Worm (Caenorhabditis elegans) whole organism, dauer: ENCODE results near the gene R13A1.10.

Experiments used
- unc-62 ChIP-seq: sonication (generic microtip); optimal IDR thresholded peaks from 2 replicates; lab custom pipeline; 2017; ENCODE audit warnings: missing biosample characterization, missing genetic modification reagents, missing genetic modification characterization

The R13A1.10 gene

DNA sequence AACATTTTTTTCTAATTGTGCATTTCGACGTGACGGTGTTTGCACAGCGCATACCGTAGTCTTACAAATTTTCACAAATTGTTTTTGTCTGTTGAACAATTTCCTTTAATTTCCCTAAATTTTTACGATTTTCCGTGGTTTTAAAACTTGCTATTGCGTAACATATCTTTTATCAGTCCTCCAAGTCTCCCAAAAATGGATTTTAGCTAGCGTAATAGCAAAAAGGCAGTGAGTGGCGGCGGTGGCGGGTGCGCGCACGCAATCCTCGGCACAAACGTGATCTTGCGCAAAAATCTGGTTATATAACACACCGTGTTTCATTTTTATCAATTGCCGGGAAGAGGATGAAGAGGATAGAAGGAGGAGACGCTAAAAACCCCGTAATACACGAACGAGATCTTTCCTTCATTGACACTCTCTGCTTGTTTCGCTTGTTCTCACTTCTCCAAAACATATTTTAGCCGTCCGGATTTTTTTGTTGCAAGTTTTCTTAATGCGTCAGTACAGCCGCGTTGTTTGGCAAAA lies 9.3 kb upstream of the R13A1.10 start:
- TF ChIP-seq unc-62 (GFP tag; lab: Kevin White, UChicago): no peak

DNA sequence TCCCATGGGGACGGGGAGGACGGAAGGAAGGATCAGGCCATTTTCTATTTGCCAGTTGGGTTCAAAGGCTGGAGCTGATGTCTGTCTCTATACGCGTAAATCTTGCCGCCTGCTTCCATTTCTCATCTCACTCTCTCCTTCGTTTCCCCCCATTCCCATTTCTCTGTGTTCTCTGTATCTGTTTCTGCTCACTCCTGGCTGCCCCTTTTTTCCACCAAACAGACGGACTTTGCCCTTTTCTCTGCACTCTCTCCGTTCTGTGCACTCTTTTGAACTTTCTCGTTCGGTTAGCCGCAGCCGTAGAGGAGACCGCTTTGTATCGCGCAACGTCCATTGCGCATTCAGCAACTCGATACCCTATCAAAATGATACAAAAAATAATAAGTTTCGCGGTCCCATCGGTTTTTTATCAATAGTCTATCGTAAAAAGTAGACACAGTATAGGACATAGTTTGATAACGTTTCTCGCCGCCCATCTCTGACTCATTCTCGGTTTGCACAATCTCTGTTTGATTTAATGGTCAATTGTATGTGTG lies 8.5 kb upstream of the R13A1.10 start:
- TF ChIP-seq unc-62 (GFP tag; lab: Kevin White, UChicago): no peak

DNA sequence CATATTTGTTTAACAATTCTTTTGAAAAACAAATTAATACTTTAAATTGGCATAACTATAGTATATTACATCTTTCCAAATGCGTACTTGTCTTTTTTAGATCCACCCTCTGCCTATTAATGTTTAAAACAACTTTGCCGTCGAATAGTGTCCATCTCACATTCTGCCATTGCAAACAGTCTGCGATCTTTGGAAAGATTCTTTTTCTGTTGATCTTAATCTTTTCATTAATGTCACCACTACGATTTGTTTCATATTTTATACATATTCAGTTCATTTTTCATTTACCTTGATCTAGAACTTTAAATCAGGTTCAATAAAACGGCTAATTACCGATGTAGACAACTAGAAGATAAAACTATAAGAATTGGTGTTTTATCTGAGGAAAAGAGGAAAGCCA lies 7.7 kb upstream of the R13A1.10 start:
- no peak for TF ChIP-seq unc-62 (GFP tag; lab: Kevin White, UChicago)

DNA sequence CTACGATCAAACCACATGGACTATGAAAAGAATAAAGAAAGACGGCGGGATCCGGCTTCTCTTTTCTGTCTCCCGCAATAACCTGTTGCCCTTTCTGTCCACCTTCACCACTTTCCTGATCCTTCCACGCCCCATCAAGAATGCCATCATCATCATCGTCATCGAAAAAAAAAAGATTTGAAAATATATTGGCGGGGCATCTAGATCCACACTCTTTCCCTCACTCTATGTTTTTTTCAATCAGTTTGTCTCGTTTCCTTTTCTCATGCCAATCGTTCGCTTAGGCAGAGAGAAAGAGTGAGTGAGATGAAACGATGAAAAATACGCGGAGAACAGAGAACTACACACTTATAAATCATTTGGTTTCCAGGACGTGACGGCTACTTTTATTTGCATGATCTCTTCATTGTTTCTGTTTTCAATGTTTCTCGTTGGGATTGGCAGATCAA lies 6.6 kb upstream of the R13A1.10 start:
- no peak for TF ChIP-seq unc-62 (GFP tag; lab: Kevin White, UChicago)

DNA sequence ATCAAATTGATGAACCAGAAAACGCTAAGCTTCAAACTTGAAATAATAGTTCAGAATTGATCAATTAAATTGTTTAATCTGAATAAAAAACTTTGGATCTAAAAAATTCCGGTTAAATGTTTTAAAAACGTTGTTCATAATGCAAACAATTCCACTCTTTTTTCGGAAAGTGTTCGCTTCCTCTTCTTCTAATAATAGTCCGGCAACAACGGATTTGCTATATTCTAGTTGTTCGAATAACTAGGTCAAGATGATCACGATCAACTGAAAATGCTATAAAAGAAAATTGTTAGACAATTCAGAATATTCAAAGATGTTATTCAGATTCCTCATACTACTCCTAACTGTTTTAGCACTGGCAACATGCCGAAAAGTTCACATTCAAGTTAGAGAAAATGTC lies 4.0 kb upstream of the R13A1.10 start, which contains the start of gene D2024.4:
TSS of gene D2024.4 (plus strand) at position 301 of the 400 bp plus-strand sequence.
- TF ChIP-seq unc-62 (GFP tag; lab: Kevin White, UChicago): no peak

DNA sequence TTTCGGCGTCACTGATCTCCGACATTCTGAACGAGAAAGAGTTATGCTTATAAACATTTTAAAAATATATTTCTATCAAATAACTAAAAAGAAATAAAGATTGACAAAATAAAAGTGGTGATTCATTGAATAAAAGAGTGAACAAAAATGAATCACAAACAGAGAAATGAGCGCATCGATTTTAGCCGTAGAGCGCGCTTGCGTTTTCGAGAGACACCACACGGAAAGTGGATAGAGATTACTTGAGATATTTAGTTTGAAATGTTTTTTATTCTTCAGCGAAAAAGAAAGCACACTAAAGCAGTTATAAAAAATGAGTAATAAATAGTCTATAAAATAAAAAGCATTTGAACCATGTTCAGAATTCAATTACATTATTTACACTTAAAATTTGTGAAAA lies 3.2 kb upstream of the R13A1.10 start, which contains the start of gene cap-1:
TSS of gene cap-1 (minus strand) at position 26 of the 400 bp plus-strand sequence.
- TF ChIP-seq unc-62 (GFP tag; lab: Kevin White, UChicago): no peak

DNA sequence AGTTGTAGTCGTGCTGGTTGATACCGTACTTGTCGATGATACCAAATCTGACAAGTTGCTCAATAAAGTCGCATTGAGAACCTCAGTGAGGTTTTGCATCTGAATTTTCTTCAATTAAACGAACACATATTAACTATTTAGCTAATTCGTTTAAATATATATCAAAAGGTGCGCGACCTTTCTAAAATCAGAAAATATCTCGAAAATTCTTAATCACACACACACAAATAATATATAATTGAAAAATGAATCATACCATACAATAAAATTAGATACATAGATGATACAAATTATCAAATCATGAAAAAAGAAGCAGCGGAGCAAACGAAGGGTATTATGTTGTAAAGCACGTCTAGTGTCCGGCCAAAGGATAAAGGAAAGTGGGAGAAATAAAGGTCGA lies 1.2 kb upstream of the R13A1.10 start, which contains the start of gene D2024.5:
TSS of gene D2024.5 (minus strand) at position 101 of the 400 bp plus-strand sequence.
- no peak for TF ChIP-seq unc-62 (GFP tag; lab: Kevin White, UChicago)

DNA sequence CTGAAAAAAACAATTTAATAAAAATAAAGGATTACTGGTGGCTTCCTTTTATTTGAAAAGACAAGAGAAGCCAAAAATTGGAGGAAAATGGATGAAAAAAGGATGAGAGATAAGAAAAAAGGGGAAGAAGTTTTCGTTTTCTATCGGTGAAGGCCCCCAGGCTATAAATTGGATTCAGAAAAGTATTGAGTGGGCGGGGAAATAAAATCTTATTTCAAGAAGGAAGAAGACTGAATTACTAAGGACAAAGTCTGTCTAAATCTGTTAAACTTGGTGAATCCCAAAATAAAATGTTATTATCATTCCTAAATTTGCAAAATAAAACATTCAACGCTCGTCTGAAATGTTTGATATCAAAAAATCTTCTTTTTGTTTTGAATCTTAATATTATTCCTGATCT lies 4.9 kb downstream of the R13A1.10 start:
- TF ChIP-seq unc-62 (GFP tag; lab: Kevin White, UChicago): no peak

DNA sequence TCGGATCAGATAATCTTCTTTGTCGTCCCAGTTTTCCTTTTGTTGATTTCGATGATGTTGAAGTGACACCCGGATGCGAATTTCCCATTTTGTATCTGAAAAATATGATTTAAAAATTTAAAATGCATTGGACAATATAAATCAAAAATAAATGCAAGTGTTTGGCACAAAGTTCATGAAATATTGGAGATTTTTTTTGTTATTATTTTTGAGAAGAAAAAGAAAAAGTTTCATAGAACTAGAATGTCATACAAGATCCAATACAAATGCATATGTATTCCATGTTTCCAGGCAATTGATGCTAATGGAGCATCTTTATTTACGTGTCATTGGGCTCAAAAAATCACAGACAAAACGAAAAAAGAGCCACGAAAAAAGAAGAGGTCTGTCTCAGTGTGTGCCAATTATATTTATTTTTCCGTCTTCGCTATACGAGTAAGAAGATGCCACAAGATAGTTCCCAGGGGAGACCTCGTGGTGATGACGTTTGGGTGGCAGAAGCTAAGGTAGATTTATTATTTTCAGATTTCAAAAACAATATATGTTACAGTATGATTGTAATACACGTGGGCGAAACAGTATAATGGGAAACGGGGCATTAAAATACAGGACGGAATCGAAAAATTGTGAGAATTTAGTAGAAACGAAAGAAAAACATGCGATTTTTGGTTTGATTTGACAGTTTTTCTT lies 7.4 kb downstream of the R13A1.10 start, which contains the start of the genes glb-23 and R13A1.1:
TSS of gene glb-23 (minus strand) at position 101 of the 690 bp plus-strand sequence.
TSS of gene R13A1.1 (plus strand) at position 640 of the 690 bp plus-strand sequence.
- no peak for TF ChIP-seq unc-62 (GFP tag; lab: Kevin White, UChicago)

DNA sequence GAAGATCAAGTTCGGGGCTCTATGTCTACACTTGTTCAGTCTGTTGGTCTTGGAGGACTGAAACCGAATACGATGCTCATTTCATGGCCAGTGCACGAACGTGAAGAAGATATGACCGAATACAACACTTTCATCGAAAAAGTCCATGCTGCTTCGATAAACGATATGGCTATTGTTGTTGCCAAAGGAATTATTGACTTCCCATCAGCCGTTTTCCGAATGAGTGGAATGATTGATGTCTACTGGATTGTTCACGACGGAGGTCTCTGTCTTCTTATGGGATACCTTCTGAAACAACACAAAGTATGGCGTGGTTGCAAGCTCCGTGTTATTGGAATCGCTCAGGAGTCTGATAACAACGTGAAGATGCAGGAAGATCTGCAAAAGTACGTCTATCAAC lies 10.8 kb downstream of the R13A1.10 start:
- no peak for TF ChIP-seq unc-62 (GFP tag; lab: Kevin White, UChicago)

DNA sequence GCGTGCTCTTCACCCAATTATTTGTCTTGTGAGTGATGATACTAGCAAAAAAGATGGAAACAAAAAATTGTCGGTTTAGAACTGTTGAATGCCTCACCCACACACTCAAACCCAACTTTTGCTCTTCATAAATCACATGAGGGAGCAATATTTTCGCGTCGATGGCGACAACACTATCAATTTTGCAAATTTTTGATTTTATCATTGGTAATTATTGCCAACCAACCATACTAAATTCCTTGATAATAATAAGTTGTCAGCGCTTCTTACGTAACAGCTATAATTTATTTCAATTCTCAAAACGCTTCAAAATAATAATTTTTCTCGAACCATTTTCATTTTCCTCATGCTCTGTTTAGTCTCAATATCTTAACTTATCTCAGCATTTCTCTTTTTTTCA lies 14.2 kb downstream of the R13A1.10 start:
- TF ChIP-seq unc-62 (GFP tag; lab: Kevin White, UChicago): no peak

DNA sequence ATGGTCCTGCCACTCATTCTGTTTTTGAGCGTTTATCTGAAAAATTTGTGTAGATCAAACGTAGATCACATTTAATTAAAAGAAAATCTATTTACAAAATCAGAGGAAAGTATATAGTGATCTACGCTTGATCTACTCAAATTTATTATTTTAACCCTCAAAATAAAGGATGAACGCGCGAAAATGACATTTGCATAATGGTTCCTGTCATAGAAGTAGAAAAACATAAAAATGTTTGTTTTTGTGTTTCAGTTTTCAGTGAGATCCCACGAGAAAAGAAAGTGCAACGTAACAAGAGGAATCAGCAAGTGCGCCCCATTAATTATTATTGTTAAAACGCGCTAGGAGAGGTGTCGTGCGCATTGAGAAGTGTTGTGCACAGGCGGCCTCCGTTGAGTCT lies 15.7 kb downstream of the R13A1.10 start:
- TF ChIP-seq unc-62 (GFP tag; lab: Kevin White, UChicago): no peak

DNA sequence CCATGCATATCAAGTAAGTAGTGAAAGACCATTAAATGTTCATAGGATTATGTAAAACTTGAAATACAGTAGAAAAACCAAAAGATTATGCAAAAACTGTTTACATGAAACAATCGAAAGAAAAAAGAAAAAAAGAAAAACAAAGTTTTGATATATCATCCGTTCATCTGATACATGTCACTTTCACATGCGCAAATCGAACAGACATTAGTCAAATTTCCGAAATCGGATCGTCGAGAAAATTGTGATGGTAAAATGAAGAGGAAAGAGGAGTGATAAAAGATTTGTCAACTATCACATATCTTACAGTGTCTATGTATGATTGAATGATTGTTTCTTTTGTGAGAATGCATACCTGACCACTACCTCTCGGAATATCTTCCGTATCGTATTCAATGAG lies 18.0 kb downstream of the R13A1.10 start:
- no peak for TF ChIP-seq unc-62 (GFP tag; lab: Kevin White, UChicago)

DNA sequence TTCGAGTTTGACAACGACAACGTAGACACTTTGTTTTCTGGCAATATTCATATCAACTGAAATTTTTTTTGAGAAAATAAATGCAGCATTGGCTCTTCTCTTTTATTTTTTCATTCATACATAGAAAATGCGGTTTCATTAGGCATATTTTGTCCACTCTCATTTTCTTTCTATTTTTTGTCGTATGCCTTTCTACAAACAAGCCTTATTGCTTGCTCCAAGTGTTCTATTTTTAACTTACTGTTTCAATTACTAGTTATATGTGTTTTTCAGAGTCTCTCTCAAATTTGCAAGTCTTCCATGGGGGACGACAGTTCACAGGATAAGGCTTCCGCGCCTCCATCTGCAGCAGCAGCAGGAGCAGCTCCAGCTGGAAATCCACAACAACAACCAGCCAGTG lies 21.0 kb downstream of the R13A1.10 start, which contains the start of gene kcc-1:
TSS of gene kcc-1 (plus strand) at position 301 of the 400 bp plus-strand sequence.
- no peak for TF ChIP-seq unc-62 (GFP tag; lab: Kevin White, UChicago)

DNA sequence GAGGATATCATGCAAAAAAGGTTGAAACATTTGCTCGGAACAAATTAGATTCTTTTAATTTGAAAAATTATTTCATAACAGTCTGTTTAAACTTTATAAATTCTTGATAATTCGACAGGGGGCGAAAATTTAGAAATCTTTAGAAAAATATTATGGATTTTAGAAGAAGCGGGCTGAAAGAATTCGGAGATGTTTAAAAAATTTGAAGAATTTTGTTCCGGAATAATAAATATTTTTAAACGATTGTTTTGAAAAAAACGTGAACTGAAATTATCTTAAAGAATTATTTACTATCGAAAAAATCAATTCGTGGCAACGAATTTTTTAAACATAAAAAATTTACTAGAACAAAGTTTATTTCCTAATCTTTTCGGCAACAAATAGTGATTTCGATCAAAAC lies 23.3 kb downstream of the R13A1.10 start, which contains the start of gene R13A1.3:
TSS of gene R13A1.3 (plus strand) at position 301 of the 400 bp plus-strand sequence.
- no peak for TF ChIP-seq unc-62 (GFP tag; lab: Kevin White, UChicago)

DNA sequence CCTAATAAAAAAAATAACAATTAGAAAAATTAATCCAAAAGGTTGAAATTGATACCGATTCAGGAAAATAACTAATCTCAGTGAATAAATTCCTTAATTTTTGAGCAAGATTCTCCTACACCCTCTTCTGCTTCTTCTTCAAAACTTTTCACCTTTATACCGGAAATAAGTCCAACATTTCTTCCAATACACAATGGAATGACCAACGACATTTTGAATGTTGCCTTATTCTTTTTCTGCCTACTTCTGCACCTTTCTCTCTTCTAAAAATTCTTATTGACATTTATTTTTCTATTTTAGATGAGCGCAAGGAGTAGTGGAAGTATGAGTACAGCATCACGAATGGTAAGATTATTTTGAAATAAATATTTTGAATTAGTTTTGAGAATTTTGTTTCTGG lies 30.1 kb downstream of the R13A1.10 start, which contains the start of gene unc-8:
TSS of gene unc-8 (plus strand) at position 301 of the 400 bp plus-strand sequence.
- no peak for TF ChIP-seq unc-62 (GFP tag; lab: Kevin White, UChicago)
